Worm (Caenorhabditis elegans): Measurements from ENCODE around the gene pho-12.

Gene pho-12

ce11 chrII:5020513-5021081 is 40.0 kb downstream of the pho-12 start:
- TF ChIP-seq sup-37 (GFP tag; optimal IDR thresholded peaks at IDR 0.05): no peak
- TF ChIP-seq nhr-77 (tag; optimal IDR thresholded peaks at IDR 0.05): no peak
- no peak for TF ChIP-seq swsn-7 (tag; optimal IDR thresholded peaks at IDR 0.05)
- TF ChIP-seq snpc-4 (tag; optimal IDR thresholded peaks at IDR 0.05): no peak
- no peak for TF ChIP-seq nhr-76 (tag; optimal IDR thresholded peaks at IDR 0.05)
- TF ChIP-seq nhr-19 (GFP tag; conservative IDR thresholded peaks at IDR 0.05): 0 out of 2 replicates have a peak, but pooled peaks have one; percentile 3
- no peak for TF ChIP-seq mdl-1 (tag; optimal IDR thresholded peaks at IDR 0.05)
- no peak for TF ChIP-seq nhr-12 (tag; optimal IDR thresholded peaks at IDR 0.05)
- TF ChIP-seq unc-86 (tag; optimal IDR thresholded peaks at IDR 0.05): no peak
- no peak for TF ChIP-seq dpl-1 (GFP tag; optimal IDR thresholded peaks at IDR 0.05)
- TF ChIP-seq dsc-1 (tag; optimal IDR thresholded peaks at IDR 0.05): no peak
- TF ChIP-seq lsy-2 (tag; optimal IDR thresholded peaks at IDR 0.05): peak in 1 of 2 experiments; percentile 5
- no peak for TF ChIP-seq tbx-2 (tag; optimal IDR thresholded peaks at IDR 0.05)
- TF ChIP-seq fkh-10 (GFP tag; optimal IDR thresholded peaks at IDR 0.05): no peak
- no peak for TF ChIP-seq ceh-63 (GFP tag; optimal IDR thresholded peaks at IDR 0.05)
- no peak for TF ChIP-seq nhr-11 (tag; optimal IDR thresholded peaks at IDR 0.05)
- TF ChIP-seq nhr-71 (tag; optimal IDR thresholded peaks at IDR 0.05): peak; percentile 29
- TF ChIP-seq lin-39 (tag; optimal IDR thresholded peaks at IDR 0.05): no peak
- no peak for TF ChIP-seq ets-5 (GFP tag; IDR thresholded peaks at IDR 0.05)
- no peak for TF ChIP-seq efl-3 (GFP tag; optimal IDR thresholded peaks at IDR 0.05)
- TF ChIP-seq skn-1 (tag; optimal IDR thresholded peaks at IDR 0.05): no peak
- no peak for TF ChIP-seq grh-1 (GFP tag; IDR thresholded peaks at IDR 0.05)
- peak; percentile 88 for TF ChIP-seq elt-2 (tag; optimal IDR thresholded peaks at IDR 0.05)
- TF ChIP-seq ceh-8 (GFP tag; optimal IDR thresholded peaks at IDR 0.05): no peak
- no peak for TF ChIP-seq fos-1 (tag; optimal IDR thresholded peaks at IDR 0.05)
- no peak for TF ChIP-seq Y116A8C.19 (tag; optimal IDR thresholded peaks at IDR 0.05; ENCODE audit: borderline replicate concordance)
- TF ChIP-seq efl-1 (optimal IDR thresholded peaks at IDR 0.05): no peak
- TF ChIP-seq efl-1 (GFP tag; optimal IDR thresholded peaks at IDR 0.05 in 1 of 2): peak in 1 of 2 experiments; percentile 62
- no peak for TF ChIP-seq mab-9 (GFP tag; IDR thresholded peaks at IDR 0.05)
- TF ChIP-seq ces-1 (GFP tag; optimal IDR thresholded peaks at IDR 0.05): no peak
- no peak for TF ChIP-seq ceh-90 (tag; optimal IDR thresholded peaks at IDR 0.05)
- TF ChIP-seq sptf-1 (tag; optimal IDR thresholded peaks at IDR 0.05): no peak
- TF ChIP-seq ztf-4 (tag; optimal IDR thresholded peaks at IDR 0.05): no peak
- TF ChIP-seq alr-1 (tag; optimal IDR thresholded peaks at IDR 0.05; ENCODE audit: borderline replicate concordance): no peak
- peak; percentile 21 for TF ChIP-seq rnt-1 (tag; optimal IDR thresholded peaks at IDR 0.05)
- TF ChIP-seq pax-3 (tag; optimal IDR thresholded peaks at IDR 0.05): no peak
- no peak for TF ChIP-seq zag-1 (tag; optimal IDR thresholded peaks at IDR 0.05)
- no peak for TF ChIP-seq blmp-1 (tag; optimal IDR thresholded peaks at IDR 0.05)
- no peak for TF ChIP-seq nhr-28 (tag; optimal IDR thresholded peaks at IDR 0.05)
- TF ChIP-seq unc-30 (tag; optimal IDR thresholded peaks at IDR 0.05): no peak
- no peak for TF ChIP-seq tlp-1 (tag; optimal IDR thresholded peaks at IDR 0.05)
- no peak for TF ChIP-seq C34B4.2 (tag; optimal IDR thresholded peaks at IDR 0.05)
- no peak for TF ChIP-seq nhr-237 (tag; optimal IDR thresholded peaks at IDR 0.05)
- TF ChIP-seq aha-1 (tag; optimal IDR thresholded peaks at IDR 0.05): no peak
- no peak for TF ChIP-seq elt-3 (tag; optimal IDR thresholded peaks at IDR 0.05)
- no peak for TF ChIP-seq pqm-1 (tag; optimal IDR thresholded peaks at IDR 0.05)
- no peak for TF ChIP-seq mef-2 (tag; optimal IDR thresholded peaks at IDR 0.05)
- TF ChIP-seq hlh-17 (GFP tag; optimal IDR thresholded peaks at IDR 0.05; ENCODE audit: borderline replicate concordance): no peak
- no peak for TF ChIP-seq hpl-2 (GFP tag; optimal IDR thresholded peaks at IDR 0.05)
- no peak for TF ChIP-seq lir-3 (tag; optimal IDR thresholded peaks at IDR 0.05; ENCODE audit: poor library complexity)
- no peak for TF ChIP-seq xbp-1 (tag; optimal IDR thresholded peaks at IDR 0.05)
- TF ChIP-seq jun-1 (tag; optimal IDR thresholded peaks at IDR 0.05): no peak
- peak; percentile 6 for TF ChIP-seq nhr-20 (tag; optimal IDR thresholded peaks at IDR 0.05)
- no peak for TF ChIP-seq aly-2 (tag; optimal IDR thresholded peaks at IDR 0.05)

Data from whole organism, L1 larva.